Worm (Caenorhabditis elegans): ENCODE measurements around the gene del-6.
A peak's percentile ranks its signal among the peaks of the same experiment; 100 is the strongest.

DNA sequence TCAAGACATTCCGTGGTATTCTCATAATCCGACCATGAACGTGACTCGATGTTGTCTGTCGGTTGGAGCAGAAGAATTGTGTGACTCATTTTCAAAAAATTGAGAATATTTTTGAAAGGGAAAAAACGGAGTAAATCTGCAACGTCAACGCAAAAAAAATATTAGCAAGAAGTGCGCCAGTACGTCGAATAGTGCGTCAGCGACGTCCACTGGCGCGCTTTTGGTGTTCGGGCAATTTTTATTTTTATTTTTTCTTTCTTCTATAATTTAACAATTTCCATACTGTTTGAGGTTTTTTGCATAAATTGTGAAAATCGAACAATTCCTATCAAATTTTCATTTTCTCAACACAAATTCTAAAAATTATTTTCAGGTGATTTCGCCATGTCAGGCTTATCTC, 6.2 kb downstream of the del-6 start, which contains the start of the genes erh-1 and lpd-9:
- no peak for TF ChIP-seq dao-5 (tag; optimal IDR thresholded peaks at IDR 0.05)
- no peak for TF ChIP-seq him-1 (tag; optimal IDR thresholded peaks at IDR 0.05)
- TF ChIP-seq W03F9.2 (tag; optimal IDR thresholded peaks at IDR 0.05): peak; percentile 76

Measured in whole organism, L4/young adult.